Worm (Caenorhabditis elegans) whole organism, mixed stage, embryonic: ENCODE results near the gene ain-1.

ENCODE experiments used
- bed-3 ChIP-seq: fragments of 200-800 bp; sonication (Bioruptor generic); optimal IDR thresholded peaks from 3 replicates; lab custom pipeline; 2018; ENCODE audit warnings: mild to moderate bottlenecking, missing genetic modification characterization, moderate library complexity, missing compliant biosample characterization
- blmp-1 ChIP-seq: fragments of 150-350 bp; optimal IDR thresholded peaks from 2 replicates; lab custom pipeline; 2014; ENCODE audit warnings: missing biosample characterization, missing genetic modification characterization
- ceh-39 ChIP-seq: fragments of 150-350 bp; optimal IDR thresholded peaks from 2 replicates; lab custom pipeline; 2014; ENCODE audit warnings: missing biosample characterization, missing genetic modification characterization
- ceh-43 ChIP-seq: fragments of 200-800 bp; sonication (Bioruptor generic); optimal IDR thresholded peaks from 2 replicates; lab custom pipeline; 2018; ENCODE audit warnings: mild to moderate bottlenecking, missing genetic modification characterization, moderate library complexity, missing compliant biosample characterization
- ceh-83 ChIP-seq: fragments of 200-800 bp; sonication (Bioruptor generic); optimal IDR thresholded peaks from 2 replicates; lab custom pipeline; 2018; ENCODE audit warnings: mild to moderate bottlenecking, missing genetic modification characterization, missing compliant biosample characterization
- ces-1 ChIP-seq: fragments of 150-350 bp; optimal IDR thresholded peaks from 2 replicates; lab custom pipeline; 2014; ENCODE audit warnings: missing biosample characterization, missing genetic modification reagents, missing genetic modification characterization
- cnd-1 ChIP-seq: fragments of 200-800 bp; sonication (Bioruptor generic); optimal IDR thresholded peaks from 2 replicates; lab custom pipeline; 2018; ENCODE audit warnings: mild to moderate bottlenecking, missing genetic modification characterization, missing compliant biosample characterization
- elt-1 ChIP-seq: sonication (generic microtip); optimal IDR thresholded peaks from 2 replicates; lab custom pipeline; 2017; ENCODE audit warnings: missing genetic modification characterization, mild to moderate bottlenecking, missing compliant biosample characterization, antibody characterized with exemption, moderate library complexity, borderline replicate concordance; ENCODE audit not compliant: insufficient read depth
- elt-3 ChIP-seq: fragments of 150-350 bp; optimal IDR thresholded peaks from 2 replicates; lab custom pipeline; 2014; ENCODE audit warnings: missing biosample characterization, missing genetic modification characterization
- flh-1 ChIP-seq: fragments of 200-800 bp; sonication (Bioruptor generic); optimal IDR thresholded peaks from 2 replicates; lab custom pipeline; 2018; ENCODE audit warnings: mild to moderate bottlenecking, missing genetic modification characterization, moderate library complexity, missing compliant biosample characterization
- ham-2 ChIP-seq: fragments of 200-800 bp; sonication (Bioruptor generic); optimal IDR thresholded peaks from 2 replicates; lab custom pipeline; 2018; ENCODE audit warnings: mild to moderate bottlenecking, missing genetic modification characterization, missing compliant biosample characterization
- hlh-1 ChIP-seq: fragments of 150-350 bp; optimal IDR thresholded peaks from 2 replicates; lab custom pipeline; 2014; ENCODE audit warnings: missing biosample characterization, missing genetic modification reagents, missing genetic modification characterization
- lin-13 ChIP-seq: fragments of 150-350 bp; optimal IDR thresholded peaks from 2 replicates; lab custom pipeline; 2014; ENCODE audit warnings: missing biosample characterization, missing genetic modification characterization
- lin-32 ChIP-seq: fragments of 200-800 bp; sonication (Bioruptor generic); optimal IDR thresholded peaks from 2 replicates; lab custom pipeline; 2018; ENCODE audit warnings: mild to moderate bottlenecking, missing genetic modification characterization, missing compliant biosample characterization
- lsy-2 ChIP-seq: fragments of 150-350 bp; optimal IDR thresholded peaks from 2 replicates; lab custom pipeline; 2014; ENCODE audit warnings: missing biosample characterization, missing genetic modification characterization
- mab-5 ChIP-seq: fragments of 150-350 bp; optimal IDR thresholded peaks from 2 replicates; lab custom pipeline; 2014; ENCODE audit warnings: missing biosample characterization, missing genetic modification characterization
- mls-2 ChIP-seq: sonication (generic microtip); optimal IDR thresholded peaks from 2 replicates; lab custom pipeline; 2016; ENCODE audit warnings: mild to moderate bottlenecking, missing genetic modification characterization, moderate library complexity, missing compliant biosample characterization
- nhr-12 ChIP-seq: fragments of 150-350 bp; optimal IDR thresholded peaks from 2 replicates; lab custom pipeline; 2014; ENCODE audit warnings: missing biosample characterization, missing genetic modification characterization
- nhr-2 ChIP-seq: fragments of 150-350 bp; optimal IDR thresholded peaks from 2 replicates; lab custom pipeline; 2014; ENCODE audit warnings: missing biosample characterization, missing genetic modification characterization
- nhr-237 ChIP-seq: fragments of 150-350 bp; optimal IDR thresholded peaks from 2 replicates; lab custom pipeline; 2014; ENCODE audit warnings: missing biosample characterization, missing genetic modification characterization
- nhr-76 ChIP-seq: sonication (generic microtip); optimal IDR thresholded peaks from 2 replicates; lab custom pipeline; 2017; ENCODE audit warnings: missing biosample characterization, missing genetic modification characterization
- pha-4 ChIP-seq: fragments of 150-350 bp; optimal IDR thresholded peaks from 2 replicates; lab custom pipeline; 2018; ENCODE audit warnings: missing biosample characterization, missing genetic modification reagents, missing genetic modification characterization
- snpc-4 ChIP-seq: fragments of 150-350 bp; optimal IDR thresholded peaks from 2 replicates; lab custom pipeline; 2014; ENCODE audit warnings: missing biosample characterization, missing genetic modification characterization
- sptf-1 ChIP-seq: sonication (generic microtip); optimal IDR thresholded peaks from 2 replicates; lab custom pipeline; 2017; ENCODE audit warnings: mild to moderate bottlenecking, missing genetic modification characterization, moderate library complexity, missing compliant biosample characterization
- tbx-8 ChIP-seq: fragments of 200-800 bp; sonication (Bioruptor generic); optimal IDR thresholded peaks from 2 replicates; lab custom pipeline; 2018; ENCODE audit warnings: mild to moderate bottlenecking, missing genetic modification characterization, moderate library complexity, missing compliant biosample characterization
- unc-120 ChIP-seq: sonication (generic microtip); optimal IDR thresholded peaks from 2 replicates; lab custom pipeline; 2017; ENCODE audit warnings: missing genetic modification characterization, missing compliant biosample characterization; ENCODE audit not compliant: poor library complexity, severe bottlenecking
- unc-39 ChIP-seq: fragments of 150-350 bp; optimal IDR thresholded peaks from 2 replicates; lab custom pipeline; 2014; ENCODE audit warnings: missing biosample characterization, missing genetic modification characterization
- unc-62 ChIP-seq: fragments of 150-350 bp; optimal IDR thresholded peaks from 2 replicates; lab custom pipeline; 2014; ENCODE audit warnings: missing biosample characterization, missing genetic modification reagents, missing genetic modification characterization
- zip-8 ChIP-seq: fragments of 150-350 bp; optimal IDR thresholded peaks from 2 replicates; lab custom pipeline; 2014; ENCODE audit warnings: missing biosample characterization, missing genetic modification characterization
- ztf-11 ChIP-seq: fragments of 150-350 bp; optimal IDR thresholded peaks from 2 replicates; lab custom pipeline; 2014; ENCODE audit warnings: missing biosample characterization, missing genetic modification characterization

The ain-1 gene

DNA sequence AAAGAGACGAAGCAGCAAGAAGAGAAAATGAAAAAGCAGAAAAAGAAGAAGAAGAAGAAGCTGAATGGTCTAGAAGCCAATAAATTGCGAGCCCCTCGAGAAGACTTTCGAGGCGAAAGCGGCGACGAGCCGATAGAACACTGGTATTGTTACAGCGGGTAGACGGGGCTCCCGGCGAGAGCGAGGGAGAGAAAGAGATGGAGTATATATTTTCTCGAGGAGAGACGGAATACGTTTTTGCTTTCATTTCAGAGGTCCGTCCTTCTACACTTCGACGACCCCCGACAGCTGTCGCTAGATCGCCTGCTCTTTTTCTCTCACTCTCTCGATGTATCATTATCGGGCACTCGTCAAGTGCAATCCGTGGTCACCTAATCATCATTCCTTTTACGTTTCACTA lies 42.0 kb downstream of the ain-1 start:
- no peak for TF ChIP-seq mls-2
- TF ChIP-seq nhr-2 (tag; lab: Kevin White, UChicago), result no peak
- no peak for TF ChIP-seq sptf-1 (tag; lab: Kevin White, UChicago)
- TF ChIP-seq hlh-1 (tag; lab: Kevin White, UChicago), result peak; percentile 95
- TF ChIP-seq nhr-12 (tag; lab: Kevin White, UChicago), result no peak
- TF ChIP-seq bed-3 (GFP tag; lab: Kevin White, UChicago), result no peak
- TF ChIP-seq cnd-1, result no peak
- no peak for TF ChIP-seq nhr-76 (tag; lab: Kevin White, UChicago)
- TF ChIP-seq ham-2 (GFP tag; lab: Kevin White, UChicago), result no peak
- TF ChIP-seq ztf-11 (tag; lab: Kevin White, UChicago), result no peak
- TF ChIP-seq unc-62 (GFP tag; lab: Kevin White, UChicago), result peak; percentile 50
- no peak for TF ChIP-seq zip-8 (tag; lab: Kevin White, UChicago)
- no peak for TF ChIP-seq ceh-43 (GFP tag; lab: Kevin White, UChicago)
- TF ChIP-seq lsy-2, result no peak
- peak; percentile 69 for TF ChIP-seq unc-120 (tag; lab: Kevin White, UChicago)
- no peak for TF ChIP-seq nhr-237 (tag; lab: Kevin White, UChicago)
- TF ChIP-seq pha-4, result no peak
- no peak for TF ChIP-seq lin-32 (GFP tag; lab: Kevin White, UChicago)
- no peak for TF ChIP-seq elt-1
- TF ChIP-seq blmp-1 (tag; lab: Kevin White, UChicago), result no peak

DNA sequence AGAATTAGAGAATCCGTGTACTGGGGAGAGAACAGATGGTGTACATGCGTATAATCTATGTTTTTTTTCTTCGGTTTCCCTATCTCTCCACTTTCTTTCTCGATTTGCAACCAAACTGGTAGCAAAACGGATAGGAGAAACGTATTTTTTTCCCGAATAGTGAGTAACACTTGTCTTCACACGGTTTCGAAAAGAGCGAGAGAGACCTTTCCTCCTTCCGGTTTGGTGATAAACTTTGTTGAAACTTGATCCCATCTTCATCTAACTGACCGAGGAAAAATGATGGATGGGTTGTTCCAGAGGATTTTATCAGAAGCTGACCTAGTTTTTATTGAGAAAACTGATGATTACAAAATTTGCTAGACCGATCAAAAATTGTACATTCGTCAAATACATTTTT lies 45.1 kb downstream of the ain-1 start:
- TF ChIP-seq cnd-1 (no peak), ces-1 (no peak), unc-39 (tag; lab: Kevin White, UChicago) (no peak), ceh-39 (tag; lab: Kevin White, UChicago) (no peak), elt-3 (tag; lab: Kevin White, UChicago) (no peak), hlh-1 (tag; lab: Kevin White, UChicago) (no peak)

DNA sequence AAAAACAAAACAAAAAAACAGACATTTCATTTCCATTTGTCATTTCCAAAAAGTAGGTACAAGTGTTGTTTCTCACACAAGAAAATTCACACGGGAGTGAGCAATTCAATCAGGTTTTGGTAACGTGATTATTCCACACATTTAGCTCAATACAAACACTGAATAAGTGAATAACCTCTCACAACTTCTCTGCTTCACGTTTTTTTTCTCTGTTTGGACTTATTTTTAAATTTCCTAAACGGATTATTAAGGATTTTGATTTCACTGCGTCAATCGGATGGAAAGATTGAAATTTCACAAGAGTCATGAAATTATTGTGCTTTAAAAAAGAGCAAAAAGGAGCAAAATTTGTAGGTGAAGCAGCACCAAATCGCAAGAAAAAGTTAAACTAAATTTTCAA lies 47.0 kb downstream of the ain-1 start:
- TF ChIP-seq lsy-2 (no peak), ces-1 (peak; percentile 60), unc-62 (GFP tag; lab: Kevin White, UChicago) (no peak), elt-1 (no peak)

DNA sequence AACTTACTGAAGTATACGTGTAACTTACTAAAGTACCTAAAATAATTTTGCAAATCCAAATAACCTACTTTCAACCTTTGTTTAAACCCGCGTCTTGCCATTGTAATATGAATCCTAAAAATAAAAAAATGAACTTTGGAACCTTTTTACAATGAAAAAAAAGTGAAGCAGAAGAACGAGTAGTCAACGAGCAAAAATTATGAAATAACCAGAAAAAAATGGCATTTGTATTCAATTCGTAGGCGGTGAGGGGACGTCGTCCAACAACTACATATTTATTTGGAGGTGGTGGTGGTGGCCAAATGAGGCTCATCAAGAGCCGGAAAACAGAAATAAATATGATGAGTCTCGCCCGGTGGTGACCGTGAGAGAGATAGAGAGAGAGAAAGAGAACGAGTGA lies 49.5 kb downstream of the ain-1 start, which contains the start of gene F43B10.1:
Gene F43B10.1, minus strand, starts transcription at position 101 of the 400 bp plus-strand sequence.
- TF ChIP-seq ceh-83 (no peak), lin-32 (GFP tag; lab: Kevin White, UChicago) (no peak), mab-5 (tag; lab: Kevin White, UChicago) (no peak), elt-1 (no peak), tbx-8 (GFP tag; lab: Kevin White, UChicago) (no peak), sptf-1 (tag; lab: Kevin White, UChicago) (no peak), nhr-12 (tag; lab: Kevin White, UChicago) (no peak), nhr-237 (tag; lab: Kevin White, UChicago) (no peak), unc-39 (tag; lab: Kevin White, UChicago) (no peak), blmp-1 (tag; lab: Kevin White, UChicago) (no peak), lin-13 (no peak), pha-4 (no peak), zip-8 (tag; lab: Kevin White, UChicago) (no peak), ceh-43 (GFP tag; lab: Kevin White, UChicago) (no peak), lsy-2 (no peak), flh-1 (no peak), snpc-4 (no peak)
